Fruit fly (Drosophila melanogaster) whole organism: ENCODE results near the gene Gprk2.

ENCODE experiments used
- CG8478 ChIP-seq: fragments of >200 bp; optimal IDR thresholded peaks from 2 replicates; lab custom pipeline; 2018; ENCODE audit warnings: inconsistent platforms
- Dll ChIP-seq: fragments of >200 bp; optimal IDR thresholded peaks from 2 replicates; lab custom pipeline; 2017
- EcR ChIP-seq, 2 experiments: fragments of >200 bp; optimal IDR thresholded peaks; 2 replicates each; lab custom pipeline; 2017; ENCODE audit warnings: missing biosample characterization in 2 of 2, missing genetic modification characterization in 2 of 2, missing genetic modification reagents in 2 of 2
- pan ChIP-seq: fragments of >200 bp; optimal IDR thresholded peaks from 2 replicates; lab custom pipeline; 2017
- psq ChIP-seq: fragments of >200 bp; optimal IDR thresholded peaks from 2 replicates; lab custom pipeline; 2017
- usp ChIP-seq: fragments of >200 bp; optimal IDR thresholded peaks from 2 replicates; lab custom pipeline; 2017; ENCODE audit warnings: missing biosample characterization, missing genetic modification characterization, mixed read lengths

Gprk2 gene

DNA sequence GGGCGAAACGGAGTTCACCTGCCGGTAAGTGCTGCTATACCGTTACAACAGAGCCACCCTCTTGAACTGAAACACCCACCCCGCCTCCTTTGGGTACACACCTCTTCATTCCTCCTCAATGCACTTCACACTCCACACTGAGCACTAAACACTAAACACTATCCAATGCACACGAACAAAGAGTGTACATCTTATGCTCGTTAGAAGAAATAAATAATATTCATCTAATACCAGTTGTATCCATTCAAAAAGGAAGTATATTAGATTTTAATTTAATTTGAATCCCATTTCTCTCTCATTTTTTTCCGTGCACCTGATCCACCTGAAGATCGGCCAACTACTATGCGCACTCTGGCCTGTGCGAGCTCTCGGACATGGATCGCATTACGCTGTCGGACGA is 98.6 kb downstream of the Gprk2 start:
- TF ChIP-seq psq (lab: Kevin White, UChicago) (no peak), EcR (GFP tag; optimal IDR thresholded peaks at IDR 0.05; lab: Kevin White, UChicago) (no peak), Dll (lab: Kevin White, UChicago) (no peak), usp (GFP tag; lab: Kevin White, UChicago) (no peak), pan (lab: Kevin White, UChicago) (no peak), CG8478 (lab: Kevin White, UChicago) (no peak)

DNA sequence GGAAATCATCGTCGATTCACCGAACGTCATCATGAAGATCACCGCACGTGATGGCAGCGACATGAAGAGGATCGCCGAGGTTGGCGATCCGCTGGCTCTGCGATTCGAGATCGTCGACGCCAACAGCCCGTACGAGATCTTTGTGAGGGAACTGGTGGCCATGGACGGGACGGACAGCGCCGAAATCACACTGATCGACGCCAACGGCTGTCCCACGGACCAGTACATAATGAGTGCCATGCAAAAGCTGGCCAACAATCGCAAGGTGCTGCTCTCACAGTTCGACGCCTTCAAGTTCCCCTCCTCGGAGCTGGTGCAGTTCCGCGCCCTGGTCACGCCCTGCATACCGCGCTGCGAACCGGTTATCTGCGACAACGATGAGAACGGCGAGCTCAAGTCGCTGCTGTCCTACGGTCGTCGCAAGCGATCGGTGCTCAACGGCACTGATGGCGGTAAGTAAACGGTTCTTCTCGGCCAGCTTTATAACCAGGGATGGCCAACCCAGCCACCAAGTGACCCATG is 99.7 kb downstream of the Gprk2 start:
- TF ChIP-seq Dll (lab: Kevin White, UChicago) (no peak), EcR (GFP tag; optimal IDR thresholded peaks at IDR 0.05; lab: Kevin White, UChicago) (no peak), CG8478 (lab: Kevin White, UChicago) (no peak), usp (GFP tag; lab: Kevin White, UChicago) (no peak), psq (lab: Kevin White, UChicago) (no peak), pan (lab: Kevin White, UChicago) (no peak)

DNA sequence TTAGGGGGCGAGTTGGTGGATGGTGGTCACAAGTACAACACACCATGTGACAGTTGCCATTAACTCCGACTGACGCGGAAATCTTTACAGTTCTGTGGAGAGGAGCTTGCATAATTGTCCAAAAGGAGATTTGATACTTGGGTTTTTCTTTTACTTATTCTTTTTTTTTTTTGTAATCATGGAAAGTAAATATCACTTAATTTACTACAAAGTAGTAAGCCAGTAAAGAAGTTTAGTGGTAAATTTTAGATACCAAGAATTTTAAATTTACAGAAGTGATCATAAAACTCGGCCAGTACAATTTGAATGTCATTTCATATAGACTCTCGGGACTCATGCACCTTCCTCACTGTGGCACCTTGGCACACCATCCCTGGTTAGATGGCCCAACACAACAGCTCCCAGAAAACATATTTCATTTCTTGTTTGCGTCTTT is 100.2 kb downstream of the Gprk2 start:
- TF ChIP-seq usp (GFP tag; lab: Kevin White, UChicago) (no peak), psq (lab: Kevin White, UChicago) (no peak), EcR (GFP tag; optimal IDR thresholded peaks at IDR 0.05; lab: Kevin White, UChicago) (no peak), Dll (lab: Kevin White, UChicago) (no peak), CG8478 (lab: Kevin White, UChicago) (no peak), pan (lab: Kevin White, UChicago) (no peak)
